Worm (Caenorhabditis elegans): ENCODE results near the gene ctf-4.

Gene ctf-4

DNA sequence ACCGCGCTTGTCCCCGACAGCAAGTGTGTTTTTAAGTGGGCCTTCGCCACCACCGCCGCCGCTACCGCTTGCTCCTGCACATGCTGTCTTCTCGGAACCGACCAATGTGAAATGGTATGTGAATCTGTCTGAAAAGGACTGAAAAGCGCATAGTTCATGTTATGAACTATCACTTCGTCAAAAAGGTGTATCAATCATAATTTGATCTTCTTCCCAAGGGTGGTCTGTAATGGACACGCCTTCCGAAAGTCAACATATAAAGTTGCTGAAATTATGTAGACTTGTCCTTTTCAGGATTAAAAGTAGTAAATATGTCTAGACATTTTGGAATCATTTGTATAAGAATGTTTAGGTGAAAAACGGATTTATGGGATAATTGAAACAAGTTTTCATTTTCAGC is 23.2 kb downstream of the ctf-4 start, which contains the start of gene zip-9:
zip-9 (plus strand) TSS at position 301 of the 400 bp plus-strand sequence.
- TF ChIP-seq unc-42 (tag; optimal IDR thresholded peaks at IDR 0.05) (no peak), hlh-8 (tag; optimal IDR thresholded peaks at IDR 0.05) (no peak), pat-9 (tag; optimal IDR thresholded peaks at IDR 0.05) (no peak), F13H6.1 (tag; optimal IDR thresholded peaks at IDR 0.05) (no peak), unc-3 (GFP tag; conservative IDR thresholded peaks at IDR 0.05) (no peak), unc-3 (tag; optimal IDR thresholded peaks at IDR 0.05) (no peak), ceh-34 (tag; optimal IDR thresholded peaks at IDR 0.05) (no peak), ceh-48 (tag; optimal IDR thresholded peaks at IDR 0.05) (no peak), fkh-10 (GFP tag; optimal IDR thresholded peaks at IDR 0.05) (no peak), dve-1 (tag; optimal IDR thresholded peaks at IDR 0.05) (no peak), lin-11 (tag; optimal IDR thresholded peaks at IDR 0.05) (no peak), K02D7.2 (tag; optimal IDR thresholded peaks at IDR 0.05) (no peak), rnt-1 (tag; optimal IDR thresholded peaks at IDR 0.05) (no peak), nhr-11 (tag; optimal IDR thresholded peaks at IDR 0.05) (no peak)

DNA sequence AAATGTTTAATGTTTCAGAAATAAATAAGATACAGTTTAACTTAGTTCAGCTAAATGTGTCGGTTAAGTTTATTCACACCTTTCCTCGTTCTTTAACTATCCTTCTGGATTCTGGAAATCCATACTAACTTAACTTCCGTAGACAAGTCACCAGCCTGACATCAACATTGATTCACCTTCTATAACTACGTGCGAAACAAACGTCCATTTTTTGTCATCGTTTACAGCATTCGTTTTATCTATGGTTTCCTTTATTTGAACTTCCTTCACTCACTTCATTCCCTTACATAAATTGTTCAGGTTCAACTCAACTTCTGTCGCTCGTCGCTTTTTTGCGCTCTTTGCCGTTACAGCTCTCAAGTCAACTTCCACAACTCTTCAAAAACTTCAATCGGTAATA is 24.2 kb downstream of the ctf-4 start, which contains the start of gene F17C11.26:
F17C11.26 (plus strand) TSS at position 301 of the 400 bp plus-strand sequence.
- TF ChIP-seq C38D4.7 (GFP tag; optimal IDR thresholded peaks at IDR 0.05) (no peak), ceh-19 (GFP tag; optimal IDR thresholded peaks at IDR 0.05) (no peak), ttx-3 (tag; optimal IDR thresholded peaks at IDR 0.05) (no peak), ceh-9 (tag; optimal IDR thresholded peaks at IDR 0.05) (no peak), sox-2 (GFP tag; IDR thresholded peaks at IDR 0.05) (no peak)

DNA sequence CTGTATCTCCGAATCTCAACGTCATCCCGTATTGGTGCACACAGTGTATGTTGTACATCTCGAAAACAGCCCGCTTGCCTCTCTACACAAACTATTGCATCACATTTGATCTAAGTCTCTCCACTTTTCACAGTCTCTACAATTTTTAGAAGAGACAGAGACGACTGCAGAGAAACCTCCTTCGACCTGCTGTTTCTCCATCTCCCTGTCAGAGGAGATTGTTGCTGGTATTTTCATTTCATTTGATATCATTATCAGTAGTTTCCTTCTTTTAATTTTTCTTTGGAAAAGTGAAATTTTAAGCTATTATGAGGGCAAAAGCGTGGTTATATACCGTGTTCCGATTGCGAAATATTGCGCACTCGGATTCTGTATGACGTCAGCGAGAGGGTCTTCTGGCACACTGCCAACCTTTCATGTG is 24.8 kb downstream of the ctf-4 start:
- no peak for TF ChIP-seq ceh-2 (tag; optimal IDR thresholded peaks at IDR 0.05)
- TF ChIP-seq K02D7.2 (tag; optimal IDR thresholded peaks at IDR 0.05) = no peak
- no peak for TF ChIP-seq hlh-30 (tag; optimal IDR thresholded peaks at IDR 0.05; ENCODE audit: insufficient read depth)
- no peak for TF ChIP-seq ceh-6 (GFP tag; optimal IDR thresholded peaks at IDR 0.05)
- TF ChIP-seq lim-6 (tag; optimal IDR thresholded peaks at IDR 0.05) = no peak
- TF ChIP-seq hlh-6 (tag; optimal IDR thresholded peaks at IDR 0.05) = no peak
- TF ChIP-seq nhr-11 (tag; optimal IDR thresholded peaks at IDR 0.05) = no peak
- no peak for TF ChIP-seq pag-3 (tag; optimal IDR thresholded peaks at IDR 0.05; ENCODE audit: borderline replicate concordance)
- peak; percentile 24 for TF ChIP-seq unc-42 (tag; optimal IDR thresholded peaks at IDR 0.05)
- TF ChIP-seq mec-3 (tag; optimal IDR thresholded peaks at IDR 0.05; ENCODE audit: borderline replicate concordance) = no peak
- no peak for TF ChIP-seq sox-4 (tag; optimal IDR thresholded peaks at IDR 0.05)
- no peak for TF ChIP-seq elt-4 (tag; optimal IDR thresholded peaks at IDR 0.05)
- no peak for TF ChIP-seq fkh-6 (tag; optimal IDR thresholded peaks at IDR 0.05)
- TF ChIP-seq ceh-9 (tag; optimal IDR thresholded peaks at IDR 0.05) = no peak
- TF ChIP-seq ceh-31 (tag; optimal IDR thresholded peaks at IDR 0.05) = no peak
- peak; percentile 49 for TF ChIP-seq pqm-1 (tag; optimal IDR thresholded peaks at IDR 0.05)
- peak; percentile 71 for TF ChIP-seq elt-2 (tag; optimal IDR thresholded peaks at IDR 0.05)
- TF ChIP-seq pat-9 (tag; optimal IDR thresholded peaks at IDR 0.05) = no peak
- TF ChIP-seq pha-2 (tag; optimal IDR thresholded peaks at IDR 0.05) = no peak
- TF ChIP-seq fkh-10 (GFP tag; optimal IDR thresholded peaks at IDR 0.05) = no peak
- no peak for TF ChIP-seq Y22D7AL.16 (tag; optimal IDR thresholded peaks at IDR 0.05)
- no peak for TF ChIP-seq tbx-7 (tag; optimal IDR thresholded peaks at IDR 0.05)
- peak; percentile 37 for TF ChIP-seq ref-2 (tag; optimal IDR thresholded peaks at IDR 0.05)
- TF ChIP-seq nfya-1 (tag; optimal IDR thresholded peaks at IDR 0.05) = peak; percentile 68
- no peak for TF ChIP-seq ceh-14 (tag; optimal IDR thresholded peaks at IDR 0.05)
- no peak for TF ChIP-seq odd-2 (tag; optimal IDR thresholded peaks at IDR 0.05)
- TF ChIP-seq syd-9 (tag; optimal IDR thresholded peaks at IDR 0.05) = no peak
- TF ChIP-seq hlh-8 (tag; optimal IDR thresholded peaks at IDR 0.05) = no peak
- TF ChIP-seq unc-55 (GFP tag; optimal IDR thresholded peaks at IDR 0.05) = peak; percentile 29
- no peak for TF ChIP-seq hlh-15 (tag; optimal IDR thresholded peaks at IDR 0.05)
